Worm (Caenorhabditis elegans): ENCODE results near the gene twk-35.

twk-35 gene

ce11 chrV:20826618-20827017, 36.2 kb upstream of the twk-35 start:
- TF ChIP-seq F26F4.8 (GFP tag; conservative IDR thresholded peaks at IDR 0.05) (no peak), duxl-1 (tag; optimal IDR thresholded peaks at IDR 0.05; ENCODE audit: poor library complexity) (no peak), dpl-1 (GFP tag; optimal IDR thresholded peaks at IDR 0.05) (no peak), unc-62 (GFP tag; optimal IDR thresholded peaks at IDR 0.05 in 1 of 2) (peak in 1 of 2 experiments; percentile 81), unc-62 (tag; optimal IDR thresholded peaks at IDR 0.05) (no peak), nhr-41 (GFP tag; IDR thresholded peaks at IDR 0.05) (no peak), aha-1 (tag) (peak; percentile 73), gei-8 (GFP tag; optimal IDR thresholded peaks at IDR 0.05) (no peak), T20F7.1 (GFP tag; optimal IDR thresholded peaks at IDR 0.05) (no peak), spr-1 (tag; optimal IDR thresholded peaks at IDR 0.05) (no peak)

- peak; percentile 14 for TF ChIP-seq hlh-11 (tag; optimal IDR thresholded peaks at IDR 0.05)
- TF ChIP-seq unc-39 (tag; optimal IDR thresholded peaks at IDR 0.05), result no peak
- TF ChIP-seq mdl-1 (tag; optimal IDR thresholded peaks at IDR 0.05), result peak in 1 of 2 experiments; percentile 69
- TF ChIP-seq tra-1 (GFP tag; IDR thresholded peaks at IDR 0.05), result 0 out of 2 replicates have a peak, but pooled peaks have one; percentile 24
- TF ChIP-seq set-16 (GFP tag; IDR thresholded peaks at IDR 0.05), result peak; percentile 55
- peak in 1 of 2 experiments; percentile 56 for TF ChIP-seq hif-1 (tag; optimal IDR thresholded peaks at IDR 0.05)
- TF ChIP-seq egl-43 (GFP tag; IDR thresholded peaks at IDR 0.05), result 0 out of 2 replicates have a peak, but pooled peaks have one; percentile 42
- TF ChIP-seq lsy-2 (tag; optimal IDR thresholded peaks at IDR 0.05), result peak; percentile 45 to 74
- peak; percentile 29; the same call in 1 of the 2 replicates for TF ChIP-seq vab-7 (GFP tag; IDR thresholded peaks at IDR 0.05)
- TF ChIP-seq F37D6.2 (tag; optimal IDR thresholded peaks at IDR 0.05), result peak; percentile 49
- peak; percentile 30 for TF ChIP-seq ceh-28 (tag; optimal IDR thresholded peaks at IDR 0.05)
- no peak for TF ChIP-seq pha-4 (GFP tag; IDR thresholded peaks at IDR 0.05)
- no peak for TF ChIP-seq pha-4 (tag; optimal IDR thresholded peaks at IDR 0.05)
- TF ChIP-seq spr-3 (GFP tag; optimal IDR thresholded peaks at IDR 0.05), result no peak
- no peak for TF ChIP-seq nhr-102 (tag; optimal IDR thresholded peaks at IDR 0.05)
- peak; percentile 96 for TF ChIP-seq aha-1 (tag)
- no peak for TF ChIP-seq mxl-3 (GFP tag; optimal IDR thresholded peaks at IDR 0.05)
- TF ChIP-seq ztf-11 (tag; optimal IDR thresholded peaks at IDR 0.05), result no peak
- no peak for TF ChIP-seq cey-2 (tag; optimal IDR thresholded peaks at IDR 0.05; ENCODE audit: borderline replicate concordance, insufficient read depth)
- no peak for TF ChIP-seq aly-2 (tag; optimal IDR thresholded peaks at IDR 0.05)
- peak; percentile 94 for TF ChIP-seq fkh-10 (GFP tag; optimal IDR thresholded peaks at IDR 0.05)
- TF ChIP-seq unc-62 (GFP tag; optimal IDR thresholded peaks at IDR 0.05 in 1 of 2), result peak in 1 of 2 experiments; percentile 81
- TF ChIP-seq unc-62 (tag; optimal IDR thresholded peaks at IDR 0.05), result no peak
- TF ChIP-seq hlh-30 (tag; optimal IDR thresholded peaks at IDR 0.05; ENCODE audit: insufficient read depth), result peak; percentile 83
- peak; percentile 39 for TF ChIP-seq mes-2 (tag; optimal IDR thresholded peaks at IDR 0.05; ENCODE audit: poor library complexity, severe bottlenecking)
- TF ChIP-seq nhr-11 (tag; optimal IDR thresholded peaks at IDR 0.05), result peak; percentile 45
- peak; percentile 75 for TF ChIP-seq hmg-1.1 (GFP tag; IDR thresholded peaks at IDR 0.05)
- peak; percentile 63 for TF ChIP-seq rbr-2 (tag; optimal IDR thresholded peaks at IDR 0.05)
These were observed 34.0 kb upstream of the twk-35 start, which contains the start of gene sbt-1 for ce11 chrV:20828820-20829219. Gene sbt-1, minus strand, starts transcription at chrV:20828881.

ce11 chrV:20829511-20829910, 33.3 kb upstream of the twk-35 start, which contains the start of gene num-1:
Gene num-1, plus strand, starts transcription at chrV:20829811.
- TF ChIP-seq T26A8.4 (GFP tag; IDR thresholded peaks at IDR 0.05), result no peak
- no peak for TF ChIP-seq nhr-10 (tag; optimal IDR thresholded peaks at IDR 0.05)
- no peak for TF ChIP-seq unc-130 (GFP tag; optimal IDR thresholded peaks at IDR 0.05)
- no peak for TF ChIP-seq dmd-9 (GFP tag; IDR thresholded peaks at IDR 0.05)
- TF ChIP-seq D1046.2 (GFP tag; IDR thresholded peaks at IDR 0.05), result no peak
- no peak for TF ChIP-seq ztf-7 (tag; optimal IDR thresholded peaks at IDR 0.05)
- no peak for TF ChIP-seq ceh-82 (tag; optimal IDR thresholded peaks at IDR 0.05)
- no peak for TF ChIP-seq egl-27 (tag; optimal IDR thresholded peaks at IDR 0.05)
- no peak for TF ChIP-seq lsy-2 (tag; optimal IDR thresholded peaks at IDR 0.05)
- no peak for TF ChIP-seq F37D6.2 (tag; optimal IDR thresholded peaks at IDR 0.05)
- TF ChIP-seq lim-7 (GFP tag; IDR thresholded peaks at IDR 0.05), result no peak
- no peak for TF ChIP-seq daf-19 (GFP tag; conservative IDR thresholded peaks at IDR 0.05)
- TF ChIP-seq dmd-8 (GFP tag; IDR thresholded peaks at IDR 0.05), result no peak
- no peak for TF ChIP-seq Y48G9A.11 (GFP tag; IDR thresholded peaks at IDR 0.05)
- TF ChIP-seq nhr-76 (tag; optimal IDR thresholded peaks at IDR 0.05), result no peak

All from whole organism, L4 larva.